Worm (Caenorhabditis elegans): ENCODE results near the gene rpl-16.

rpl-16 gene

ce11 chrIII:3529744-3530208 lies 26.4 kb upstream of the rpl-16 start, which contains the start of gene pitp-1:
Gene pitp-1 (minus strand): TSS chrIII:3529794.
- TF ChIP-seq nhr-85 (tag) (peak; percentile 38), nhr-76 (tag; optimal IDR thresholded peaks at IDR 0.05) (no peak), elt-2 (tag; optimal IDR thresholded peaks at IDR 0.05) (peak; percentile 12), efl-1 (optimal IDR thresholded peaks at IDR 0.05) (no peak), efl-1 (GFP tag; optimal IDR thresholded peaks at IDR 0.05 in 1 of 2) (peak in 1 of 2 experiments; percentile 65)

- no peak for TF ChIP-seq mep-1 (tag; optimal IDR thresholded peaks at IDR 0.05)
- TF ChIP-seq ama-1 (optimal IDR thresholded peaks at IDR 0.05): no peak
- TF ChIP-seq ztf-11 (tag; optimal IDR thresholded peaks at IDR 0.05): no peak
These were observed 24.9 kb upstream of the rpl-16 start, which contains the start of gene rpl-37 for ce11 chrIII:3528342-3528741. Gene rpl-37 (plus strand): TSS chrIII:3528642.

ce11 chrIII:3523363-3523762 lies 20.0 kb upstream of the rpl-16 start:
- TF ChIP-seq efl-1 (optimal IDR thresholded peaks at IDR 0.05): no peak
- TF ChIP-seq efl-1 (GFP tag; optimal IDR thresholded peaks at IDR 0.05 in 1 of 2): peak in 1 of 2 experiments; percentile 49
- TF ChIP-seq unc-98 (GFP tag; IDR thresholded peaks at IDR 0.05): no peak
- TF ChIP-seq ces-1 (GFP tag; optimal IDR thresholded peaks at IDR 0.05): no peak
- no peak for TF ChIP-seq ztf-11 (tag; optimal IDR thresholded peaks at IDR 0.05)
- no peak for TF ChIP-seq efl-3 (GFP tag; optimal IDR thresholded peaks at IDR 0.05)
- no peak for TF ChIP-seq nhr-237 (tag; optimal IDR thresholded peaks at IDR 0.05)
- no peak for TF ChIP-seq dpl-1 (GFP tag; optimal IDR thresholded peaks at IDR 0.05)

- TF ChIP-seq blmp-1 (tag; optimal IDR thresholded peaks at IDR 0.05) (peak; percentile 71), elt-2 (tag; optimal IDR thresholded peaks at IDR 0.05) (peak; percentile 76), lin-15B (tag; optimal IDR thresholded peaks at IDR 0.05) (no peak), snpc-4 (tag; optimal IDR thresholded peaks at IDR 0.05) (no peak), snu-23 (GFP tag; optimal IDR thresholded peaks at IDR 0.05) (peak; percentile 18), nhr-71 (tag; optimal IDR thresholded peaks at IDR 0.05) (peak; percentile 27), ztf-4 (tag; optimal IDR thresholded peaks at IDR 0.05) (no peak), lin-35 (GFP tag; optimal IDR thresholded peaks at IDR 0.05) (peak in 1 of 2 experiments; percentile 44), nhr-90 (tag; optimal IDR thresholded peaks at IDR 0.05; ENCODE audit: poor library complexity) (peak; percentile 11), mdl-1 (tag; optimal IDR thresholded peaks at IDR 0.05) (peak in 1 of 2 experiments; percentile 56), lin-14 (GFP tag; optimal IDR thresholded peaks at IDR 0.05) (peak; percentile 10), nhr-20 (tag; optimal IDR thresholded peaks at IDR 0.05) (peak; percentile 25), mep-1 (tag; optimal IDR thresholded peaks at IDR 0.05) (no peak), ceh-82 (tag; optimal IDR thresholded peaks at IDR 0.05) (no peak), hpl-2 (GFP tag; optimal IDR thresholded peaks at IDR 0.05) (no peak)
These were observed 17.0 kb upstream of the rpl-16 start for ce11 chrIII:3520417-3520816.

ce11 chrIII:3519505-3519904 lies 16.1 kb upstream of the rpl-16 start, which contains the start of gene hmit-1.3:
Gene hmit-1.3 (minus strand): TSS chrIII:3519607.
- TF ChIP-seq nhr-20 (tag; optimal IDR thresholded peaks at IDR 0.05): no peak
- TF ChIP-seq lin-35 (GFP tag; optimal IDR thresholded peaks at IDR 0.05): peak in 1 of 2 experiments; percentile 9
- no peak for TF ChIP-seq ceh-88 (GFP tag; IDR thresholded peaks at IDR 0.05)
- TF ChIP-seq mef-2 (tag; optimal IDR thresholded peaks at IDR 0.05): no peak
- TF ChIP-seq mep-1 (tag; optimal IDR thresholded peaks at IDR 0.05): no peak
- no peak for TF ChIP-seq fos-1 (tag; optimal IDR thresholded peaks at IDR 0.05)
- TF ChIP-seq nhr-84 (tag; optimal IDR thresholded peaks at IDR 0.05): no peak
- no peak for TF ChIP-seq fkh-4 (tag; optimal IDR thresholded peaks at IDR 0.05; ENCODE audit: borderline replicate concordance)

ce11 chrIII:3511808-3512207 lies 8.4 kb upstream of the rpl-16 start:
- TF ChIP-seq isw-1 (GFP tag; IDR thresholded peaks at IDR 0.05): no peak
- TF ChIP-seq efl-1 (optimal IDR thresholded peaks at IDR 0.05): peak; percentile 26 to 52
- peak; percentile 48 to 96 for TF ChIP-seq efl-1 (GFP tag; optimal IDR thresholded peaks at IDR 0.05 in 1 of 2)
- TF ChIP-seq dpl-1 (GFP tag; optimal IDR thresholded peaks at IDR 0.05): peak in 2 of 3 experiments; percentile 37 to 46
- no peak for TF ChIP-seq lin-14 (GFP tag; optimal IDR thresholded peaks at IDR 0.05)
- TF ChIP-seq lin-35 (GFP tag; optimal IDR thresholded peaks at IDR 0.05): peak in 1 of 2 experiments; percentile 67
